Worm (Caenorhabditis elegans) whole organism, young adult: Measurements from ENCODE around the gene clec-47.

Experiments used
- efl-1 ChIP-seq: fragments of 150-350 bp; optimal IDR thresholded peaks from 2 replicates; lab custom pipeline; 2014; ENCODE audit warnings: missing biosample characterization, missing genetic modification reagents, missing genetic modification characterization
- ets-4 ChIP-seq: fragments of 200-800 bp; sonication (Bioruptor generic); optimal IDR thresholded peaks from 2 replicates; lab custom pipeline; 2018; ENCODE audit warnings: mild to moderate bottlenecking, missing genetic modification characterization, missing compliant biosample characterization
- rpc-1 ChIP-seq, 2 experiments: fragments of 150-350 bp in 1 of 2; sonication (generic microtip) in 1 of 2; optimal IDR thresholded peaks; 2 replicates each; lab custom pipeline; 2014 to 2018; ENCODE audit warnings: missing biosample characterization in 1 of 2, missing genetic modification characterization in 1 of 2, missing genetic modification reagents in 1 of 2, missing genotype in 1 of 2
- snpc-1.1 ChIP-seq: sonication (generic microtip); optimal IDR thresholded peaks from 2 replicates; lab custom pipeline; 2017; ENCODE audit warnings: missing genetic modification characterization, mild to moderate bottlenecking, missing compliant biosample characterization, antibody characterized with exemption, moderate library complexity, missing genotype, missing genetic modification reagents; ENCODE audit not compliant: insufficient read depth

DNA sequence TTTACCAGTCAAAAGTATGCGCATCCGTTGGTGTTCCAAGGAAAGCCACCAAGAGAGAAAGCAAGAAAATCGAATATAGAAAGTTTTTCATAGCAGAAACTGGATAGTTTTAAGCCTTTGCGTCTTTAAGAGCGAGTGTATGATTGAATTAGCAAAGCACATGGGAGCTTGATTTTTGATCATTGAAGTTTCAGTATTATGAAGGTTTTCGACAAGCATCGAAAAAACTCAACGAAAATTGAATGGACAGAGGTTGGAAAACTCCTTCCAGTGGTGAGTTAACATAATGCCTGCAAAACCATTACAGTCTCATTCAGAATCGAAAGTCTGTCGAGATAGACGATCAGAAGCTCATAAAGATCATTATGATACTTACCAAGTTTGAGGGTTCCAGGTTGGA, 18.4 kb downstream of the clec-47 start, which contains the start of gene Y75B12B.13:
- TF ChIP-seq rpc-1 (optimal IDR thresholded peaks at IDR 0.05; lab: Kevin White, UChicago), result no peak
- TF ChIP-seq rpc-1 (tag; optimal IDR thresholded peaks at IDR 0.05; lab: Kevin White, UChicago), result no peak
- TF ChIP-seq ets-4 (GFP tag; lab: Kevin White, UChicago), result no peak
- TF ChIP-seq snpc-1.1 (tag; lab: Kevin White, UChicago), result no peak
- no peak for TF ChIP-seq efl-1
